Worm (Caenorhabditis elegans): ENCODE measurements around the gene H04J21.4.

Gene H04J21.4

ce11 chrIII:2401126-2402123, 33.1 kb upstream of the H04J21.4 start, which contains the start of the genes cic-1 and strm-1 (continued):
- no peak for TF ChIP-seq nhr-25 (tag; optimal IDR thresholded peaks at IDR 0.05; ENCODE audit: borderline replicate concordance, insufficient read depth)
- no peak for TF ChIP-seq dmd-6 (GFP tag; IDR thresholded peaks at IDR 0.05)
- no peak for TF ChIP-seq nhr-41 (GFP tag; IDR thresholded peaks at IDR 0.05)

- TF ChIP-seq lsy-2 (tag; optimal IDR thresholded peaks at IDR 0.05): peak in 1 of 2 experiments; percentile 45
- TF ChIP-seq ama-1 (optimal IDR thresholded peaks at IDR 0.05): no peak
- TF ChIP-seq lin-13 (GFP tag; optimal IDR thresholded peaks at IDR 0.05): peak; percentile 64
These were observed 25.4 kb upstream of the H04J21.4 start for ce11 chrIII:2393666-2394154.

- TF ChIP-seq dpl-1 (GFP tag; optimal IDR thresholded peaks at IDR 0.05): no peak
- peak; percentile 86 for TF ChIP-seq ces-1 (GFP tag; optimal IDR thresholded peaks at IDR 0.05)
These were observed 23.4 kb upstream of the H04J21.4 start for ce11 chrIII:2391704-2392103.

ce11 chrIII:2386483-2386882, 18.2 kb upstream of the H04J21.4 start, which contains the start of gene H14E04.3:
Gene H14E04.3, minus strand, starts transcription at chrIII:2386583.
- TF ChIP-seq vab-7 (GFP tag; IDR thresholded peaks at IDR 0.05) (no peak), gei-8 (GFP tag; optimal IDR thresholded peaks at IDR 0.05) (no peak)

- TF ChIP-seq aha-1 (tag) (peak; percentile 30), ceh-28 (tag; optimal IDR thresholded peaks at IDR 0.05) (peak; percentile 99), duxl-1 (tag; optimal IDR thresholded peaks at IDR 0.05; ENCODE audit: poor library complexity) (no peak), nhr-41 (GFP tag; IDR thresholded peaks at IDR 0.05) (no peak), ZK546.5 (tag; optimal IDR thresholded peaks at IDR 0.05) (no peak)
These were observed 16.0 kb upstream of the H04J21.4 start for ce11 chrIII:2384364-2384763.

ce11 chrIII:2375918-2376317, 7.6 kb upstream of the H04J21.4 start, which contains the start of gene H14E04.2:
Gene H14E04.2, plus strand, starts transcription at chrIII:2376193.
- TF ChIP-seq daf-8 (GFP tag; IDR thresholded peaks at IDR 0.05) (no peak), pqm-1 (tag; optimal IDR thresholded peaks at IDR 0.05) (no peak), madf-5 (GFP tag; IDR thresholded peaks at IDR 0.05) (no peak), fos-1 (tag; optimal IDR thresholded peaks at IDR 0.05) (no peak), egl-43 (GFP tag; IDR thresholded peaks at IDR 0.05) (no peak), nhr-48 (tag; optimal IDR thresholded peaks at IDR 0.05) (no peak), set-16 (GFP tag; IDR thresholded peaks at IDR 0.05) (no peak), ZK337.2 (GFP tag; IDR thresholded peaks at IDR 0.05) (no peak), lin-38 (GFP tag; IDR thresholded peaks at IDR 0.05) (peak; percentile 73), ces-1 (GFP tag; optimal IDR thresholded peaks at IDR 0.05) (no peak), unc-39 (tag; optimal IDR thresholded peaks at IDR 0.05) (no peak), rbr-2 (tag; optimal IDR thresholded peaks at IDR 0.05) (peak; percentile 44), daf-16 (GFP tag; optimal IDR thresholded peaks at IDR 0.05) (no peak), daf-16 (tag; optimal IDR thresholded peaks at IDR 0.05) (no peak), dpl-1 (GFP tag; optimal IDR thresholded peaks at IDR 0.05) (peak; percentile 97), ceh-20 (GFP tag; IDR thresholded peaks at IDR 0.05) (no peak), Y105C5A.15 (GFP tag; IDR thresholded peaks at IDR 0.05) (no peak), lin-15B (tag; optimal IDR thresholded peaks at IDR 0.05) (no peak), ama-1 (optimal IDR thresholded peaks at IDR 0.05) (no peak), ceh-62 (tag; optimal IDR thresholded peaks at IDR 0.05) (no peak), D1046.2 (GFP tag; IDR thresholded peaks at IDR 0.05) (no peak), nhr-77 (tag; optimal IDR thresholded peaks at IDR 0.05) (no peak), ceh-28 (tag; optimal IDR thresholded peaks at IDR 0.05) (no peak), fkh-10 (GFP tag; optimal IDR thresholded peaks at IDR 0.05) (no peak), unc-130 (GFP tag; optimal IDR thresholded peaks at IDR 0.05) (no peak), Y5F2A.4 (GFP tag; optimal IDR thresholded peaks at IDR 0.05) (no peak), nhr-28 (tag; optimal IDR thresholded peaks at IDR 0.05) (no peak), lin-1 (GFP tag; IDR thresholded peaks at IDR 0.05) (no peak), nhr-41 (GFP tag; IDR thresholded peaks at IDR 0.05) (no peak), vab-7 (GFP tag; IDR thresholded peaks at IDR 0.05) (no peak), ceh-32 (tag; optimal IDR thresholded peaks at IDR 0.05; ENCODE audit: poor library complexity) (no peak)
